Worm (Caenorhabditis elegans) whole organism, mixed stage, embryonic: ENCODE results near the gene fog-2.

Experiments used
- M03D4.4 ChIP-seq: sonication (generic microtip); optimal IDR thresholded peaks from 2 replicates; lab custom pipeline; 2017; ENCODE audit warnings: mild to moderate bottlenecking, missing genetic modification characterization, missing compliant biosample characterization
- ceh-43 ChIP-seq: fragments of 200-800 bp; sonication (Bioruptor generic); optimal IDR thresholded peaks from 2 replicates; lab custom pipeline; 2018; ENCODE audit warnings: mild to moderate bottlenecking, missing genetic modification characterization, moderate library complexity, missing compliant biosample characterization
- ceh-83 ChIP-seq: fragments of 200-800 bp; sonication (Bioruptor generic); optimal IDR thresholded peaks from 2 replicates; lab custom pipeline; 2018; ENCODE audit warnings: mild to moderate bottlenecking, missing genetic modification characterization, missing compliant biosample characterization
- ces-1 ChIP-seq: fragments of 150-350 bp; optimal IDR thresholded peaks from 2 replicates; lab custom pipeline; 2014; ENCODE audit warnings: missing biosample characterization, missing genetic modification reagents, missing genetic modification characterization
- cnd-1 ChIP-seq: fragments of 200-800 bp; sonication (Bioruptor generic); optimal IDR thresholded peaks from 2 replicates; lab custom pipeline; 2018; ENCODE audit warnings: mild to moderate bottlenecking, missing genetic modification characterization, missing compliant biosample characterization
- drap-1 ChIP-seq: fragments of 200-800 bp; sonication (Bioruptor generic); optimal IDR thresholded peaks from 3 replicates; lab custom pipeline; 2018; ENCODE audit warnings: mild to moderate bottlenecking, missing genetic modification characterization, missing compliant biosample characterization
- elt-3 ChIP-seq: fragments of 150-350 bp; optimal IDR thresholded peaks from 2 replicates; lab custom pipeline; 2014; ENCODE audit warnings: missing biosample characterization, missing genetic modification characterization
- flh-1 ChIP-seq: fragments of 200-800 bp; sonication (Bioruptor generic); optimal IDR thresholded peaks from 2 replicates; lab custom pipeline; 2018; ENCODE audit warnings: mild to moderate bottlenecking, missing genetic modification characterization, moderate library complexity, missing compliant biosample characterization
- hlh-1 ChIP-seq: fragments of 150-350 bp; optimal IDR thresholded peaks from 2 replicates; lab custom pipeline; 2014; ENCODE audit warnings: missing biosample characterization, missing genetic modification reagents, missing genetic modification characterization
- lin-13 ChIP-seq: fragments of 150-350 bp; optimal IDR thresholded peaks from 2 replicates; lab custom pipeline; 2014; ENCODE audit warnings: missing biosample characterization, missing genetic modification characterization
- lin-32 ChIP-seq: fragments of 200-800 bp; sonication (Bioruptor generic); optimal IDR thresholded peaks from 2 replicates; lab custom pipeline; 2018; ENCODE audit warnings: mild to moderate bottlenecking, missing genetic modification characterization, missing compliant biosample characterization
- lsy-2 ChIP-seq: fragments of 150-350 bp; optimal IDR thresholded peaks from 2 replicates; lab custom pipeline; 2014; ENCODE audit warnings: missing biosample characterization, missing genetic modification characterization
- mab-5 ChIP-seq: fragments of 150-350 bp; optimal IDR thresholded peaks from 2 replicates; lab custom pipeline; 2014; ENCODE audit warnings: missing biosample characterization, missing genetic modification characterization
- mep-1 ChIP-seq: fragments of 150-350 bp; optimal IDR thresholded peaks from 2 replicates; lab custom pipeline; 2017; ENCODE audit warnings: missing biosample characterization, missing genetic modification reagents, missing genetic modification characterization, inconsistent platforms
- mls-2 ChIP-seq: sonication (generic microtip); optimal IDR thresholded peaks from 2 replicates; lab custom pipeline; 2016; ENCODE audit warnings: mild to moderate bottlenecking, missing genetic modification characterization, moderate library complexity, missing compliant biosample characterization
- nhr-12 ChIP-seq: fragments of 150-350 bp; optimal IDR thresholded peaks from 2 replicates; lab custom pipeline; 2014; ENCODE audit warnings: missing biosample characterization, missing genetic modification characterization
- nhr-2 ChIP-seq: fragments of 150-350 bp; optimal IDR thresholded peaks from 2 replicates; lab custom pipeline; 2014; ENCODE audit warnings: missing biosample characterization, missing genetic modification characterization
- nhr-237 ChIP-seq: fragments of 150-350 bp; optimal IDR thresholded peaks from 2 replicates; lab custom pipeline; 2014; ENCODE audit warnings: missing biosample characterization, missing genetic modification characterization
- nhr-28 ChIP-seq: fragments of 150-350 bp; optimal IDR thresholded peaks from 2 replicates; lab custom pipeline; 2014; ENCODE audit warnings: missing biosample characterization, missing genetic modification characterization
- nhr-76 ChIP-seq: sonication (generic microtip); optimal IDR thresholded peaks from 2 replicates; lab custom pipeline; 2017; ENCODE audit warnings: missing biosample characterization, missing genetic modification characterization
- sem-2 ChIP-seq: fragments of 200-800 bp; sonication (Bioruptor generic); optimal IDR thresholded peaks from 2 replicates; lab custom pipeline; 2018; ENCODE audit warnings: mild to moderate bottlenecking, missing genetic modification characterization, missing compliant biosample characterization
- snpc-4 ChIP-seq: fragments of 150-350 bp; optimal IDR thresholded peaks from 2 replicates; lab custom pipeline; 2014; ENCODE audit warnings: missing biosample characterization, missing genetic modification characterization
- sptf-1 ChIP-seq: sonication (generic microtip); optimal IDR thresholded peaks from 2 replicates; lab custom pipeline; 2017; ENCODE audit warnings: mild to moderate bottlenecking, missing genetic modification characterization, moderate library complexity, missing compliant biosample characterization
- tbx-8 ChIP-seq: fragments of 200-800 bp; sonication (Bioruptor generic); optimal IDR thresholded peaks from 2 replicates; lab custom pipeline; 2018; ENCODE audit warnings: mild to moderate bottlenecking, missing genetic modification characterization, moderate library complexity, missing compliant biosample characterization
- unc-120 ChIP-seq: sonication (generic microtip); optimal IDR thresholded peaks from 2 replicates; lab custom pipeline; 2017; ENCODE audit warnings: missing genetic modification characterization, missing compliant biosample characterization; ENCODE audit not compliant: poor library complexity, severe bottlenecking
- ztf-11 ChIP-seq: fragments of 150-350 bp; optimal IDR thresholded peaks from 2 replicates; lab custom pipeline; 2014; ENCODE audit warnings: missing biosample characterization, missing genetic modification characterization

Gene fog-2

ce11 chrV:20198954-20199353, at the start of gene fog-2:
fog-2 (plus strand) TSS chrV:20199254.
- no peak for TF ChIP-seq ces-1 (GFP tag; lab: Kevin White, UChicago)
- no peak for TF ChIP-seq mab-5 (tag; lab: Kevin White, UChicago)

DNA sequence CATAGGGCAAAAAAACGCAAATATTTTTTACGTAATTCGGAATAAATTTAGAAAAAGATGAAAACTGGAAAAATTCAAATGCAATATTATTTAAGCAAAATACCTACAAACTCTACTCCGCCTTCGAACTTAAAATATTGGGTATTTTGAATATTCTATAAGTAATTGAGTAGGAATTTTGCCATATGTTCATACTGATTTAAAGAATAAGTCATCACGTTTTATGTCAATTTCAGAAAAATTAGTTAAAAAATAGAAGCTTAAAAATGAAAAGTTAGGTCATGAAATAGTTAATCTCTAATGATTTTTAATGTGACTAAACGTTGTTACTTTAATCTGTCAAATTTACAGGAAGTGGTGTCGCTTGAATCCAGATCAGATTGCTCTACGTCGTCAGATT, 47.6 kb upstream of the fog-2 start, which contains the start of gene F19B2.7:
Gene F19B2.7 (plus strand): TSS at position 301 of the 400 bp plus-strand sequence.
- TF ChIP-seq lin-32 (GFP tag; lab: Kevin White, UChicago) (no peak), nhr-12 (tag; lab: Kevin White, UChicago) (no peak), mab-5 (tag; lab: Kevin White, UChicago) (no peak), cnd-1 (no peak), ztf-11 (tag; lab: Kevin White, UChicago) (no peak), mep-1 (no peak), ceh-43 (GFP tag; lab: Kevin White, UChicago) (no peak)
- TF ChIP-seq, all 35 proteins: peak for 0

- TF ChIP-seq nhr-12 (tag; lab: Kevin White, UChicago) (no peak), flh-1 (GFP tag; lab: Kevin White, UChicago) (no peak), tbx-8 (GFP tag; lab: Kevin White, UChicago) (no peak), mep-1 (no peak), nhr-76 (tag; lab: Kevin White, UChicago) (no peak), ceh-43 (GFP tag; lab: Kevin White, UChicago) (no peak), M03D4.4 (no peak), hlh-1 (tag; lab: Kevin White, UChicago) (no peak), nhr-237 (tag; lab: Kevin White, UChicago) (no peak), lin-13 (tag; lab: Kevin White, UChicago) (no peak), sptf-1 (tag; lab: Kevin White, UChicago) (no peak), ceh-83 (no peak), nhr-28 (tag; lab: Kevin White, UChicago) (no peak), nhr-2 (tag; lab: Kevin White, UChicago) (no peak), elt-3 (tag; lab: Kevin White, UChicago) (no peak), ztf-11 (tag; lab: Kevin White, UChicago) (no peak)
These were observed 47.2 kb upstream of the fog-2 start for ce11 chrV:20151855-20152254.

DNA sequence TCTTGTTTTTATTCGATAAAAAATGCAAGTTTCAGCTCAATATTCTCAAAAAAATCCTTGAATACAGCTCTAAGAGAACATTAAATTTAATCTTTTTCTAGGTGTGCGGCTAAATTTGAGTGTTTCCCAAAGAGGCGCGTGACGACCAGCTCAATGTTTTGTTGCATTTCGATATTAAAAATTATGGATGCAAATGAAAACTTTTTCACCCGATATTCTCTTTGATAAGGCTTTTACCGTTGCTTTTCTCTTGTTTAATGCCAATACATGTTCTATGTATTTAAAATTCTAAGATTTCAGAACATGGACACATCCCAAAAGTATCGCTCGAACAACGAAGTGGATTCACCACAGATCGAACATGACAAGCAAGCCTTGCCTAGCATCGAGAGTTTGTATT, 40.8 kb upstream of the fog-2 start, which contains the start of gene F19B2.6:
Gene F19B2.6 (plus strand): TSS at position 301 of the 400 bp plus-strand sequence.
- TF ChIP-seq mep-1 (no peak), lsy-2 (tag; lab: Kevin White, UChicago) (no peak), lin-13 (tag; lab: Kevin White, UChicago) (no peak)
- TF ChIP-seq, all 35 proteins: peak for 0

- TF ChIP-seq mls-2 (tag; lab: Kevin White, UChicago) (no peak), drap-1 (GFP tag; lab: Kevin White, UChicago) (no peak), unc-120 (tag; lab: Kevin White, UChicago) (no peak), nhr-237 (tag; lab: Kevin White, UChicago) (no peak), hlh-1 (tag; lab: Kevin White, UChicago) (no peak), nhr-76 (tag; lab: Kevin White, UChicago) (no peak), sem-2 (GFP tag; lab: Kevin White, UChicago) (no peak), sptf-1 (tag; lab: Kevin White, UChicago) (no peak)
These were observed 37.2 kb upstream of the fog-2 start for ce11 chrV:20161781-20162289.

- TF ChIP-seq snpc-4 (tag; lab: Kevin White, UChicago) (no peak), nhr-12 (tag; lab: Kevin White, UChicago) (no peak), mls-2 (tag; lab: Kevin White, UChicago) (no peak), nhr-2 (tag; lab: Kevin White, UChicago) (no peak)
- TF ChIP-seq, all 35 proteins: peak for 0
These were observed 36.6 kb upstream of the fog-2 start for ce11 chrV:20162290-20163104.
